Worm (Caenorhabditis elegans) whole organism, L4 larva: ENCODE results near the gene F17E9.15.

ENCODE experiments used
- D1046.2 ChIP-seq: fragments of 200-800 bp; sonication (Bioruptor generic); IDR thresholded peaks from 2 replicates; pipeline ENCODE4 v1.3.6; 2022; ENCODE audit warnings: missing genetic modification characterization, missing compliant biosample characterization
- F37D6.2 ChIP-seq: sonication (generic microtip); optimal IDR thresholded peaks from 2 replicates; lab custom pipeline; 2016; ENCODE audit warnings: mild to moderate bottlenecking, missing genetic modification characterization, missing compliant biosample characterization
- F44E2.7 ChIP-seq: fragments of 200-800 bp; sonication (Bioruptor generic); IDR thresholded peaks from 2 replicates; pipeline ENCODE4 v2.1.2; 2022; ENCODE audit warnings: missing genetic modification characterization, missing compliant biosample characterization
- R02D3.7 ChIP-seq: fragments of 150-350 bp; sonication (generic microtip); optimal IDR thresholded peaks from 3 replicates; lab custom pipeline; 2014; ENCODE audit warnings: missing biosample characterization, missing genetic modification characterization
- T26A8.4 ChIP-seq: fragments of 200-800 bp; sonication (Bioruptor generic); IDR thresholded peaks from 2 replicates; pipeline ENCODE4 v1.3.6; 2022; ENCODE audit warnings: missing genetic modification characterization, missing compliant biosample characterization
- Y5F2A.4 ChIP-seq: fragments of 200-800 bp; sonication (Bioruptor generic); optimal IDR thresholded peaks from 2 replicates; lab custom pipeline; 2018; ENCODE audit warnings: mild to moderate bottlenecking, missing genetic modification characterization, missing compliant biosample characterization
- ceh-20 ChIP-seq: fragments of 200-800 bp; sonication (Bioruptor generic); IDR thresholded peaks from 2 replicates; pipeline ENCODE4 v1.3.6; 2022; ENCODE audit warnings: missing genetic modification reagents, missing genetic modification characterization, missing compliant biosample characterization
- ceh-44 ChIP-seq: fragments of 200-800 bp; sonication (Bioruptor generic); IDR thresholded peaks from 2 replicates; pipeline ENCODE4 v1.3.6; 2022; ENCODE audit warnings: missing genetic modification reagents, missing genetic modification characterization, missing compliant biosample characterization
- ceh-82 ChIP-seq: sonication (generic microtip); optimal IDR thresholded peaks from 2 replicates; lab custom pipeline; 2017; ENCODE audit warnings: missing biosample characterization, missing genetic modification characterization
- duxl-1 ChIP-seq: sonication (generic microtip); optimal IDR thresholded peaks from 2 replicates; lab custom pipeline; 2016; ENCODE audit warnings: mild to moderate bottlenecking, missing genetic modification characterization, moderate library complexity, missing compliant biosample characterization; ENCODE audit not compliant: poor library complexity
- egl-43 ChIP-seq: fragments of 200-800 bp; sonication (Bioruptor generic); IDR thresholded peaks from 2 replicates; pipeline ENCODE4 v1.3.6; 2022; ENCODE audit warnings: missing genetic modification reagents, missing genetic modification characterization, missing compliant biosample characterization
- fos-1 ChIP-seq: fragments of 150-350 bp; optimal IDR thresholded peaks from 2 replicates; lab custom pipeline; 2014; ENCODE audit warnings: missing biosample characterization, missing genetic modification characterization
- hlh-11 ChIP-seq: fragments of 200-800 bp; sonication (Bioruptor generic); optimal IDR thresholded peaks from 2 replicates; lab custom pipeline; 2018; ENCODE audit warnings: mild to moderate bottlenecking, missing genetic modification characterization, missing compliant biosample characterization
- lin-1 ChIP-seq: fragments of 200-800 bp; sonication (Bioruptor generic); IDR thresholded peaks from 2 replicates; pipeline ENCODE4 v1.3.6; 2022; ENCODE audit warnings: missing genetic modification reagents, missing genetic modification characterization, missing compliant biosample characterization
- lin-29 ChIP-seq: fragments of 200-800 bp; sonication (Bioruptor generic); IDR thresholded peaks from 2 replicates; pipeline ENCODE4 v1.3.6; 2022; ENCODE audit warnings: missing genetic modification reagents, missing genetic modification characterization, missing compliant biosample characterization
- lin-39 ChIP-seq: fragments of 150-350 bp; optimal IDR thresholded peaks from 2 replicates; lab custom pipeline; 2014; ENCODE audit warnings: missing biosample characterization, missing genetic modification reagents, missing genetic modification characterization
- mep-1 ChIP-seq: fragments of 150-350 bp; sonication (generic microtip); optimal IDR thresholded peaks from 3 replicates; lab custom pipeline; 2014; ENCODE audit warnings: missing biosample characterization, missing genetic modification characterization
- mxl-2 ChIP-seq: fragments of 200-800 bp; sonication (Bioruptor generic); conservative IDR thresholded peaks from 2 replicates; pipeline ENCODE4 v1.3.6; 2022; ENCODE audit warnings: missing genetic modification reagents, missing genetic modification characterization, missing compliant biosample characterization
- mxl-3 ChIP-seq: fragments of 200-800 bp; sonication (Bioruptor generic); optimal IDR thresholded peaks from 2 replicates; lab custom pipeline; 2018; ENCODE audit warnings: mild to moderate bottlenecking, missing genetic modification characterization, missing compliant biosample characterization
- nhr-10 ChIP-seq: fragments of 150-350 bp; optimal IDR thresholded peaks from 2 replicates; lab custom pipeline; 2014; ENCODE audit warnings: missing biosample characterization, missing genetic modification characterization
- nhr-11 ChIP-seq: fragments of 150-350 bp; optimal IDR thresholded peaks from 2 replicates; lab custom pipeline; 2014; ENCODE audit warnings: missing biosample characterization, missing genetic modification characterization
- nhr-25 ChIP-seq: sonication (generic microtip); optimal IDR thresholded peaks from 2 replicates; lab custom pipeline; 2017; ENCODE audit warnings: missing genetic modification characterization, mild to moderate bottlenecking, missing compliant biosample characterization, antibody characterized with exemption, moderate library complexity, borderline replicate concordance; ENCODE audit not compliant: insufficient read depth
- nhr-28 ChIP-seq: fragments of 150-350 bp; optimal IDR thresholded peaks from 2 replicates; lab custom pipeline; 2014; ENCODE audit warnings: missing biosample characterization, missing genetic modification characterization
- nhr-41 ChIP-seq: fragments of 200-800 bp; sonication (Bioruptor generic); IDR thresholded peaks from 2 replicates; pipeline ENCODE4 v1.3.6; 2022; ENCODE audit warnings: missing genetic modification reagents, missing genetic modification characterization, missing compliant biosample characterization
- nhr-48 ChIP-seq: sonication (generic microtip); optimal IDR thresholded peaks from 2 replicates; lab custom pipeline; 2016; ENCODE audit warnings: mild to moderate bottlenecking, missing genetic modification characterization, missing compliant biosample characterization
- pha-4 ChIP-seq, 2 experiments: fragments of 150-350 bp in 1 of 2; fragments of 200-800 bp in 1 of 2; sonication (Bioruptor generic) in 1 of 2; IDR thresholded peaks in 1 of 2; optimal IDR thresholded peaks in 1 of 2; 2 replicates each; pipeline versions ENCODE4 v1.3.6 to Lab custom; 2014 to 2022; ENCODE audit warnings: missing genetic modification characterization in 2 of 2, missing genetic modification reagents in 2 of 2, missing biosample characterization in 1 of 2, missing compliant biosample characterization in 1 of 2
- rbr-2 ChIP-seq: sonication (generic microtip); optimal IDR thresholded peaks from 2 replicates; lab custom pipeline; 2016; ENCODE audit warnings: missing genotype, missing genetic modification characterization, missing compliant biosample characterization
- saeg-2 ChIP-seq: fragments of 200-800 bp; sonication (Bioruptor generic); IDR thresholded peaks from 2 replicates; pipeline ENCODE4 v1.3.6; 2022; ENCODE audit warnings: missing genetic modification reagents, missing genetic modification characterization, missing compliant biosample characterization
- sdz-12 ChIP-seq: fragments of 200-800 bp; sonication (Bioruptor generic); optimal IDR thresholded peaks from 2 replicates; lab custom pipeline; 2018; ENCODE audit warnings: mild to moderate bottlenecking, missing genetic modification characterization, missing compliant biosample characterization
- set-16 ChIP-seq: fragments of 200-800 bp; sonication (Bioruptor generic); IDR thresholded peaks from 2 replicates; pipeline ENCODE4 v1.3.6; 2022; ENCODE audit warnings: missing genetic modification reagents, missing genetic modification characterization, missing compliant biosample characterization
- tag-97 ChIP-seq: fragments of 200-800 bp; sonication (Bioruptor generic); IDR thresholded peaks from 2 replicates; pipeline ENCODE4 v1.3.6; 2022; ENCODE audit warnings: missing genetic modification characterization, missing compliant biosample characterization
- unc-130 ChIP-seq: sonication (generic microtip); optimal IDR thresholded peaks from 2 replicates; lab custom pipeline; 2016; ENCODE audit warnings: missing genetic modification reagents, missing genetic modification characterization, missing compliant biosample characterization
- unc-39 ChIP-seq: sonication (generic microtip); optimal IDR thresholded peaks from 2 replicates; lab custom pipeline; 2017; ENCODE audit warnings: missing biosample characterization, missing genetic modification characterization
- unc-62 ChIP-seq, 3 experiments: fragments of 150-350 bp in 1 of 3; sonication (generic microtip); optimal IDR thresholded peaks in 2 of 3; peaks in 1 of 3; 1 replicate in 1 of 3; 2 replicates in 2 of 3; lab custom pipeline; 2014 to 2017; ENCODE audit warnings: missing biosample characterization in 3 of 3, missing genetic modification characterization in 3 of 3, missing genetic modification reagents in 3 of 3, missing genotype in 1 of 3
- zag-1 ChIP-seq: fragments of 150-350 bp; optimal IDR thresholded peaks from 2 replicates; lab custom pipeline; 2014; ENCODE audit warnings: missing biosample characterization, missing genetic modification characterization
- zip-11 ChIP-seq: fragments of 200-800 bp; sonication (Bioruptor generic); IDR thresholded peaks from 2 replicates; pipeline ENCODE4 v1.3.6; 2022; ENCODE audit warnings: missing genetic modification characterization, missing compliant biosample characterization
- zip-2 ChIP-seq: fragments of 150-350 bp; optimal IDR thresholded peaks from 2 replicates; lab custom pipeline; 2014; ENCODE audit warnings: missing biosample characterization, missing genetic modification characterization
- ztf-7 ChIP-seq: fragments of 150-350 bp; optimal IDR thresholded peaks from 2 replicates; lab custom pipeline; 2014; ENCODE audit warnings: missing biosample characterization, missing genetic modification characterization

F17E9.15 gene

DNA sequence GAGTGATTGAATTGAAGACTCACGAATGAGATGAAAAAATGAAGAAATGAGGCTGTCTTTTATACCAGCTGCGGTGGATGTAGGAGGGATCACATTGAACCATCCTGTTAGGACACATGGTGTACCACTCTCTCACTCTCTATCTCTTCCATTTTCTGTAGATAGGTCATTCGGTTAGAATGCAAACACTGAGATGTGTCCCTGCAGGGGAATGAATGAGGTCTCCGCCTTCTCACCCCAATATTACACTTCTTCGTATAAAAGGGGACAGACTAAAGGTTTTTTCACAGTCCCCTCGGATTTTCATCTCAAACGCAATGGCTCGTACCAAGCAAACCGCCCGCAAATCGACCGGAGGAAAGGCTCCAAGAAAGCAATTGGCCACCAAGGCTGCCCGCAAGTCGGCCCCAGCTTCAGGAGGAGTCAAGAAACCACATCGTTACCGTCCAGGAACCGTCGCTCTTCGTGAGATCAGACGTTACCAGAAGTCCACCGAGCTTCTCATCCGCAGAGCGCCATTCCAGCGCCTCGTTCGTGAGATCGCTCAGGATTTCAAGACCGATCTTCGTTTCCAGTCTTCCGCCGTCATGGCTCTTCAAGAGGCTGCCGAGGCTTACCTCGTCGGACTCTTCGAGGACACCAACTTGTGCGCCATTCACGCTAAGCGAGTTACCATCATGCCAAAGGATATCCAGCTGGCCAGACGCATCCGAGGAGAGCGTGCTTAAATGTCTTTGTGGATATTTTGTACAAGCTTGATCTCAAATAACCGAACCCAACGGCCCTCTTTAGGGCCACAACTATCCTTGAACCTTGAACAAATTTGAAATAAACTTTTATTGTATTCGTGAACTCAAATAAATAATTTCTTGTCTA lies 13.0 kb upstream of the F17E9.15 start, which contains the start of gene his-32 (continued):
- no peak for TF ChIP-seq tag-97
- TF ChIP-seq fos-1 (tag; lab: Kevin White, UChicago), result no peak
- no peak for TF ChIP-seq F37D6.2 (tag; lab: Kevin White, UChicago)
- no peak for TF ChIP-seq lin-1 (GFP tag; lab: Robert Waterston, UW)
- TF ChIP-seq egl-43 (GFP tag; lab: Robert Waterston, UW), result no peak
- TF ChIP-seq sdz-12 (GFP tag; lab: Kevin White, UChicago), result no peak
- no peak for TF ChIP-seq ceh-82
- TF ChIP-seq nhr-11, result no peak
- peak; percentile 69 for TF ChIP-seq rbr-2
- TF ChIP-seq duxl-1 (tag; lab: Kevin White, UChicago), result peak; percentile 20
- no peak for TF ChIP-seq lin-29 (GFP tag; lab: Robert Waterston, UW)
- no peak for TF ChIP-seq pha-4 (GFP tag; IDR thresholded peaks at IDR 0.05; lab: Robert Waterston, UW)
- no peak for TF ChIP-seq pha-4 (tag; optimal IDR thresholded peaks at IDR 0.05; lab: Kevin White, UChicago)
- TF ChIP-seq unc-62 (GFP tag; optimal IDR thresholded peaks at IDR 0.05 in 1 of 2; lab: Kevin White, UChicago), result peak in 1 of 2 experiments; percentile 56
- no peak for TF ChIP-seq unc-62 (tag; optimal IDR thresholded peaks at IDR 0.05; lab: Kevin White, UChicago)
- no peak for TF ChIP-seq D1046.2 (GFP tag; lab: Robert Waterston, UW)
- TF ChIP-seq unc-39 (tag; lab: Kevin White, UChicago), result no peak
- TF ChIP-seq mxl-3, result no peak
- TF ChIP-seq nhr-28 (tag; lab: Kevin White, UChicago), result no peak
- no peak for TF ChIP-seq nhr-10 (tag; lab: Kevin White, UChicago)
- TF ChIP-seq unc-130 (GFP tag; lab: Kevin White, UChicago), result no peak
- TF ChIP-seq nhr-25 (tag; lab: Kevin White, UChicago), result peak; percentile 92
- no peak for TF ChIP-seq ztf-7
- peak; percentile 91 for TF ChIP-seq mep-1 (tag; lab: Kevin White, UChicago)
- TF ChIP-seq nhr-41, result no peak
- TF ChIP-seq ceh-44 (GFP tag; lab: Robert Waterston, UW), result no peak
- TF ChIP-seq, all 104 proteins: peak for 9

- TF ChIP-seq Y5F2A.4 (GFP tag; lab: Kevin White, UChicago) (no peak), tag-97 (no peak), set-16 (GFP tag; lab: Robert Waterston, UW) (no peak), zip-11 (GFP tag; lab: Robert Waterston, UW) (no peak), F44E2.7 (no peak), lin-39 (tag; lab: Kevin White, UChicago) (no peak), hlh-11 (tag; lab: Kevin White, UChicago) (no peak), D1046.2 (GFP tag; lab: Robert Waterston, UW) (no peak), zip-2 (no peak), zag-1 (tag; lab: Kevin White, UChicago) (no peak), mxl-2 (GFP tag; lab: Robert Waterston, UW) (no peak), saeg-2 (GFP tag; lab: Robert Waterston, UW) (no peak), mxl-3 (no peak), duxl-1 (tag; lab: Kevin White, UChicago) (no peak), T26A8.4 (GFP tag; lab: Robert Waterston, UW) (no peak), R02D3.7 (no peak), ceh-20 (GFP tag; lab: Robert Waterston, UW) (no peak), nhr-48 (tag; lab: Kevin White, UChicago) (no peak)
- TF ChIP-seq, all 104 proteins: peak for 0
Measured at ce11 chrIV:8339636-8340035, 7.6 kb upstream of the F17E9.15 start, which contains the start of gene lgc-6. Gene lgc-6 (plus strand): TSS chrIV:8339936.
